Worm (Caenorhabditis elegans): ENCODE measurements around the gene cyp-34A7.

- TF ChIP-seq pqm-1 (tag; optimal IDR thresholded peaks at IDR 0.05) (no peak), tlp-1 (tag; optimal IDR thresholded peaks at IDR 0.05) (no peak), skn-1 (tag; optimal IDR thresholded peaks at IDR 0.05) (no peak), mdl-1 (tag; optimal IDR thresholded peaks at IDR 0.05) (no peak), lin-39 (tag; optimal IDR thresholded peaks at IDR 0.05) (no peak), zag-1 (tag; optimal IDR thresholded peaks at IDR 0.05) (no peak), lin-13 (GFP tag; optimal IDR thresholded peaks at IDR 0.05) (no peak)
Observed at ce11 chrV:3953739-3954138, 9.9 kb downstream of the cyp-34A7 start, which contains the start of gene str-247.

Measured in whole organism, L1 larva.